Worm (Caenorhabditis elegans): ENCODE data around the gene dylt-3.

DNA sequence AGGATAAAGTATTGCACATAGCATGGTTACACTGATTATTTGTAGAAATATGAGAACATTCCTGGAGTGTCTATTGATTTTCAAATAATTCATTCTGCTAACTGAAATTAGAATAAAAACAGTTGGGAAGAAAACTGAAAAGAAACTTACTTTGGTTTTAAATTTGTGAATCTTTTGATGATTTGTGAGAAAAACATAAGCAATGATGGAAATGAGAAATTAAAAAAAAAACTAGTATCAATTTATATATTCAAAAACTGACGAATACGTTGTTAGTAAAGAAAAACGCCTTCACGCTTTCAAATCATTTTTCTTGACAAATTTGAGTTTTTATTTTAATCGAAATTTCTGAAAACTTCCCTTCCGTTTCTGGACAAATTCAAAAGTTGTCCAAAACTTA lies 11.6 kb downstream of the dylt-3 start, which contains the start of gene T05C12.9:
- TF ChIP-seq lin-40 (tag; optimal IDR thresholded peaks at IDR 0.05) = no peak
- TF ChIP-seq snpc-4 (GFP tag; optimal IDR thresholded peaks at IDR 0.05) = no peak
- no peak for TF ChIP-seq snpc-4 (tag; optimal IDR thresholded peaks at IDR 0.05)
- no peak for TF ChIP-seq nfya-2 (GFP tag; IDR thresholded peaks at IDR 0.05)
- TF ChIP-seq die-1 (tag; optimal IDR thresholded peaks at IDR 0.05) = no peak
- no peak for TF ChIP-seq unc-62 (GFP tag; optimal IDR thresholded peaks at IDR 0.05)
- TF ChIP-seq madf-10 (tag; optimal IDR thresholded peaks at IDR 0.05) = no peak
- TF ChIP-seq ets-4 (GFP tag; optimal IDR thresholded peaks at IDR 0.05) = no peak
- TF ChIP-seq attf-6 (GFP tag; IDR thresholded peaks at IDR 0.05) = no peak
- no peak for TF ChIP-seq B0336.3 (GFP tag; IDR thresholded peaks at IDR 0.05)
- no peak for TF ChIP-seq mes-4 (tag; optimal IDR thresholded peaks at IDR 0.05)
- no peak for TF ChIP-seq dox-1 (GFP tag; IDR thresholded peaks at IDR 0.05)
- no peak for TF ChIP-seq sea-2 (GFP tag; IDR thresholded peaks at IDR 0.05)

Measured in whole organism, young adult.